Fruit fly (Drosophila melanogaster) whole organism, prepupa: ENCODE measurements around the gene Pde11.

Source experiments
- Blimp-1 ChIP-seq: fragments of 200-800 bp; sonication (Bioruptor generic); optimal IDR thresholded peaks from 3 replicates; lab custom pipeline; 2017; ENCODE audit warnings: missing biosample characterization, missing genetic modification characterization, mild to moderate bottlenecking, moderate library complexity, missing genetic modification reagents
- CG15336 ChIP-seq: fragments of 200-800 bp; sonication (Bioruptor generic); IDR thresholded peaks from 2 replicates; pipeline ENCODE4 v1.3.6; 2022; ENCODE audit warnings: missing biosample characterization, missing genetic modification characterization
- CG34406 ChIP-seq: fragments of 200-800 bp; sonication (Bioruptor generic); optimal IDR thresholded peaks from 3 replicates; lab custom pipeline; 2016; ENCODE audit warnings: missing biosample characterization, missing genetic modification characterization
- CG6163 ChIP-seq: fragments of 200-800 bp; sonication (Bioruptor generic); IDR thresholded peaks from 3 replicates; pipeline ENCODE4 v1.3.6; 2022; ENCODE audit warnings: missing biosample characterization, missing genetic modification characterization
- CG6854 ChIP-seq: fragments of 200-800 bp; sonication (Bioruptor generic); optimal IDR thresholded peaks from 2 replicates; lab custom pipeline; 2017; ENCODE audit warnings: missing biosample characterization, mild to moderate bottlenecking, missing genetic modification characterization
- CG8319 ChIP-seq: fragments of 200-800 bp; sonication (Bioruptor generic); optimal IDR thresholded peaks from 3 replicates; lab custom pipeline; 2016; ENCODE audit warnings: missing biosample characterization, missing genetic modification characterization
- Hr38 ChIP-seq: sonication (Bioruptor generic); optimal IDR thresholded peaks from 2 replicates; lab custom pipeline; 2016; ENCODE audit warnings: missing biosample characterization, missing genetic modification characterization
- eg ChIP-seq: fragments of 200-800 bp; sonication (Bioruptor generic); IDR thresholded peaks from 3 replicates; pipeline ENCODE4 v1.3.6; 2022; ENCODE audit warnings: missing biosample characterization, missing genetic modification characterization
- net ChIP-seq: fragments of 200-800 bp; sonication (Bioruptor generic); optimal IDR thresholded peaks from 3 replicates; lab custom pipeline; 2016; ENCODE audit warnings: missing biosample characterization, missing genetic modification characterization
- topi ChIP-seq: fragments of 200-800 bp; sonication (Bioruptor generic); optimal IDR thresholded peaks from 3 replicates; lab custom pipeline; 2016; ENCODE audit warnings: missing biosample characterization, missing genetic modification characterization

dm6 chr2L:18567563-18567962, 22.6 kb downstream of the Pde11 start:
- TF ChIP-seq eg (0 out of 3 replicates have a peak, but pooled peaks have one; percentile 14), CG8319 (GFP tag; lab: Kevin White, UChicago) (no peak), CG6163 (GFP tag; lab: Robert Waterston, UW) (no peak; the same call in 2 of the 3 replicates), net (GFP tag; lab: Kevin White, UChicago) (peak; percentile 40), CG34406 (GFP tag; lab: Kevin White, UChicago) (peak; percentile 13), Blimp-1 (GFP tag; lab: Kevin White, UChicago) (no peak), CG6854 (GFP tag; lab: Kevin White, UChicago) (no peak), topi (no peak), Hr38 (GFP tag; lab: Kevin White, UChicago) (no peak), CG15336 (no peak)
